Worm (Caenorhabditis elegans): Measurements from ENCODE around the gene F26G1.11.

The F26G1.11 gene

DNA sequence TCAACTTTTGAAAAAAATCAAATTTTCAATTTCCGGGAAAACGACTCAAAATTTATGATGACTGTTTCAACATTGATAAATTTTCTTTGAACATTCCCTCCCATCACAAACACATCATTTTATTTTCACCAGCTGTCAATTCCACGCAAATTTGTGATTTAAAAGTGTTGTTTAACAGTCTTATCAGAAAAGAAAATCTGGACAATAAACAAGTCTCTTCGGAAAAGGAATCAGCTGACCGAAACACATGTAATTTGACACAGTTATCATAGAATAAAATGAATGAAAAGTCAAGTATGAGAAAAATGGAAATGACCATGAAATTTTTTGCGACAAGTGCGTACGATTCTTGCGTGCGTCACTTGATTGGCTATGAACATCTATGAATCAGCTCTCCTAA, 7.8 kb upstream of the F26G1.11 start:
- TF ChIP-seq skn-1 (tag; optimal IDR thresholded peaks at IDR 0.05) = no peak
- TF ChIP-seq zag-1 (tag; optimal IDR thresholded peaks at IDR 0.05) = no peak
- no peak for TF ChIP-seq daf-8 (GFP tag; IDR thresholded peaks at IDR 0.05)
- no peak for TF ChIP-seq nhr-41 (GFP tag; IDR thresholded peaks at IDR 0.05)
- TF ChIP-seq nhr-77 (tag; optimal IDR thresholded peaks at IDR 0.05) = peak; percentile 44
- TF ChIP-seq zfp-3 (GFP tag; conservative IDR thresholded peaks at IDR 0.05) = no peak
- TF ChIP-seq nhr-28 (tag; optimal IDR thresholded peaks at IDR 0.05) = peak; percentile 79
- TF ChIP-seq spr-1 (tag; optimal IDR thresholded peaks at IDR 0.05) = no peak
- TF ChIP-seq nhr-42 (GFP tag; IDR thresholded peaks at IDR 0.05) = no peak
- TF ChIP-seq tra-1 (GFP tag; IDR thresholded peaks at IDR 0.05) = peak; percentile 80; the same call in 1 of the 2 replicates
- TF ChIP-seq mdt-29 (GFP tag; IDR thresholded peaks at IDR 0.05) = no peak
- TF ChIP-seq ceh-32 (tag; optimal IDR thresholded peaks at IDR 0.05; ENCODE audit: poor library complexity) = no peak
- no peak for TF ChIP-seq sdz-12 (GFP tag; optimal IDR thresholded peaks at IDR 0.05)
- no peak for TF ChIP-seq unc-39 (tag; optimal IDR thresholded peaks at IDR 0.05)
- no peak for TF ChIP-seq aha-1 (tag)
- TF ChIP-seq daf-16 (GFP tag; optimal IDR thresholded peaks at IDR 0.05) = peak in 1 of 2 experiments; percentile 53
- TF ChIP-seq daf-16 (tag; optimal IDR thresholded peaks at IDR 0.05) = peak; percentile 96
- peak; percentile 25 for TF ChIP-seq nhr-48 (tag; optimal IDR thresholded peaks at IDR 0.05)
- TF ChIP-seq hlh-11 (tag; optimal IDR thresholded peaks at IDR 0.05) = peak; percentile 73
- peak in 1 of 2 experiments; percentile 62 for TF ChIP-seq mdl-1 (tag; optimal IDR thresholded peaks at IDR 0.05)
- peak; percentile 61 for TF ChIP-seq nhr-102 (tag; optimal IDR thresholded peaks at IDR 0.05)
- TF ChIP-seq dve-1 (tag; optimal IDR thresholded peaks at IDR 0.05; ENCODE audit: insufficient read depth) = peak; percentile 84
- peak; percentile 87 for TF ChIP-seq lin-1 (GFP tag; IDR thresholded peaks at IDR 0.05)
- TF ChIP-seq fkh-10 (GFP tag; optimal IDR thresholded peaks at IDR 0.05) = no peak
- TF ChIP-seq ZK337.2 (GFP tag; IDR thresholded peaks at IDR 0.05) = no peak
- TF ChIP-seq ceh-82 (tag; optimal IDR thresholded peaks at IDR 0.05) = no peak
- TF ChIP-seq ceh-20 (GFP tag; IDR thresholded peaks at IDR 0.05) = no peak
- peak; percentile 42 for TF ChIP-seq T20F7.1 (GFP tag; optimal IDR thresholded peaks at IDR 0.05)
- no peak for TF ChIP-seq attf-4 (tag; optimal IDR thresholded peaks at IDR 0.05)
- peak; percentile 59 for TF ChIP-seq hlh-30 (tag; optimal IDR thresholded peaks at IDR 0.05; ENCODE audit: insufficient read depth)
- peak in 1 of 2 experiments; percentile 5 for TF ChIP-seq lsy-2 (tag; optimal IDR thresholded peaks at IDR 0.05)
- no peak for TF ChIP-seq nhr-76 (tag; optimal IDR thresholded peaks at IDR 0.05)
- TF ChIP-seq Y48G9A.11 (GFP tag; IDR thresholded peaks at IDR 0.05) = no peak
- TF ChIP-seq lin-39 (tag; optimal IDR thresholded peaks at IDR 0.05) = no peak
- TF ChIP-seq php-3 (GFP tag; IDR thresholded peaks at IDR 0.05) = peak; percentile 91
- TF ChIP-seq dmd-6 (GFP tag; IDR thresholded peaks at IDR 0.05) = peak; percentile 97

DNA sequence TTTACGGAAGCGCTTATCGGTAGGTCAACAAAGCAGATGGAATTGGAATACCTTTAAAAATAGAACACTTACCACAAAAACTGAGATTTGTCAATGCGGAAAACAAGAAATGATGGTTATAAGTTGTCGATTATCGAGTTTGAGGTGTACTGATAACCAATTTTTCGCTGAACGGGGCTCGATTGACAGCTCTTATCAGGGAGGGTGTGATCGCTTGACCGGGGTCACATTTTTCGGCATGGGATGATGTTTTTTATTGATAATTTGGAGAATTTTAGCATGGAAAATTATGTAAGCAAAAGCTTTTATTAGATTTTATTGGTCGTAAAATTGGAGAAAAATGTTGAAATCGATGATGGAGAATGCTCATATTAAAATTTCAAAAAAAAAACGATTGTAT, 7.1 kb upstream of the F26G1.11 start:
- TF ChIP-seq nhr-102 (tag; optimal IDR thresholded peaks at IDR 0.05) (peak; percentile 63), lin-1 (GFP tag; IDR thresholded peaks at IDR 0.05) (peak; percentile 61), R02D3.7 (tag; optimal IDR thresholded peaks at IDR 0.05) (no peak), nhr-41 (GFP tag; IDR thresholded peaks at IDR 0.05) (peak; percentile 78; the same call in 1 of the 2 replicates), hlh-11 (tag; optimal IDR thresholded peaks at IDR 0.05) (peak; percentile 90), dve-1 (tag; optimal IDR thresholded peaks at IDR 0.05; ENCODE audit: insufficient read depth) (peak; percentile 91), nhr-28 (tag; optimal IDR thresholded peaks at IDR 0.05) (peak; percentile 84), nhr-48 (tag; optimal IDR thresholded peaks at IDR 0.05) (peak; percentile 34), mdt-29 (GFP tag; IDR thresholded peaks at IDR 0.05) (0 out of 2 replicates have a peak, but pooled peaks have one; percentile 33), hlh-30 (tag; optimal IDR thresholded peaks at IDR 0.05; ENCODE audit: insufficient read depth) (peak; percentile 62), dmd-6 (GFP tag; IDR thresholded peaks at IDR 0.05) (peak; percentile 92), daf-16 (GFP tag; optimal IDR thresholded peaks at IDR 0.05) (no peak), daf-16 (tag; optimal IDR thresholded peaks at IDR 0.05) (peak; percentile 97), gei-8 (GFP tag; optimal IDR thresholded peaks at IDR 0.05) (no peak), ama-1 (optimal IDR thresholded peaks at IDR 0.05) (no peak), Y5F2A.4 (GFP tag; optimal IDR thresholded peaks at IDR 0.05) (no peak), mdl-1 (tag; optimal IDR thresholded peaks at IDR 0.05) (peak in 1 of 2 experiments; percentile 13), F44E2.7 (GFP tag; IDR thresholded peaks at IDR 0.05) (no peak), pqm-1 (tag; optimal IDR thresholded peaks at IDR 0.05) (peak; percentile 98), F49E8.2 (tag; optimal IDR thresholded peaks at IDR 0.05; ENCODE audit: borderline replicate concordance) (no peak), php-3 (GFP tag; IDR thresholded peaks at IDR 0.05) (peak; percentile 98), nhr-77 (tag; optimal IDR thresholded peaks at IDR 0.05) (peak; percentile 29), tra-1 (GFP tag; IDR thresholded peaks at IDR 0.05) (0 out of 2 replicates have a peak, but pooled peaks have one; percentile 42)

All from whole organism, L4 larva.